Worm (Caenorhabditis elegans) whole organism, L1 larva: ENCODE results near the gene unc-39.

Source experiments
- C34B4.2 ChIP-seq: sonication (generic microtip); optimal IDR thresholded peaks from 2 replicates; lab custom pipeline; 2017; ENCODE audit warnings: mild to moderate bottlenecking, missing genetic modification characterization, missing compliant biosample characterization
- aha-1 ChIP-seq: fragments of 150-350 bp; optimal IDR thresholded peaks from 2 replicates; lab custom pipeline; 2014; ENCODE audit warnings: missing biosample characterization, missing genetic modification characterization
- alr-1 ChIP-seq: fragments of 200-800 bp; sonication (Bioruptor generic); optimal IDR thresholded peaks from 2 replicates; lab custom pipeline; 2018; ENCODE audit warnings: borderline replicate concordance, mild to moderate bottlenecking, missing genetic modification characterization, missing compliant biosample characterization
- blmp-1 ChIP-seq: fragments of 150-350 bp; optimal IDR thresholded peaks from 2 replicates; lab custom pipeline; 2014; ENCODE audit warnings: missing biosample characterization, missing genetic modification characterization
- ceh-8 ChIP-seq: fragments of 200-800 bp; sonication (Bioruptor generic); optimal IDR thresholded peaks from 2 replicates; lab custom pipeline; 2018; ENCODE audit warnings: mild to moderate bottlenecking, missing genetic modification characterization, moderate library complexity, missing compliant biosample characterization
- dpl-1 ChIP-seq, 3 experiments: fragments of 150-350 bp in 2 of 3; sonication (generic microtip) in 1 of 3; optimal IDR thresholded peaks; 2 replicates each; lab custom pipeline; 2014 to 2017; ENCODE audit warnings: missing biosample characterization in 3 of 3, missing genetic modification characterization in 3 of 3, missing genetic modification reagents in 3 of 3
- efl-3 ChIP-seq: fragments of 200-800 bp; sonication (Bioruptor generic); optimal IDR thresholded peaks from 2 replicates; lab custom pipeline; 2018; ENCODE audit warnings: mild to moderate bottlenecking, missing genetic modification characterization, missing compliant biosample characterization
- egl-13 ChIP-seq: sonication (generic microtip); optimal IDR thresholded peaks from 2 replicates; lab custom pipeline; 2016; ENCODE audit warnings: missing genotype, missing genetic modification reagents, missing genetic modification characterization, missing compliant biosample characterization
- egl-27 ChIP-seq, 2 experiments: fragments of 150-350 bp in 1 of 2; sonication (generic microtip); optimal IDR thresholded peaks; 3 replicates each; lab custom pipeline; 2017 to 2018; ENCODE audit warnings: missing biosample characterization in 2 of 2, missing genetic modification characterization in 2 of 2, missing genetic modification reagents in 2 of 2
- elt-2 ChIP-seq: sonication (generic microtip); optimal IDR thresholded peaks from 2 replicates; lab custom pipeline; 2016; ENCODE audit warnings: missing genetic modification characterization, mild to moderate bottlenecking, inconsistent platforms, missing compliant biosample characterization, missing genetic modification reagents
- fkh-10 ChIP-seq: sonication (generic microtip); optimal IDR thresholded peaks from 2 replicates; lab custom pipeline; 2017; ENCODE audit warnings: missing biosample characterization, missing genetic modification reagents, missing genetic modification characterization
- fkh-4 ChIP-seq: sonication (generic microtip); optimal IDR thresholded peaks from 2 replicates; lab custom pipeline; 2016; ENCODE audit warnings: missing compliant biosample characterization, missing genetic modification characterization, borderline replicate concordance
- fos-1 ChIP-seq: fragments of 150-350 bp; optimal IDR thresholded peaks from 2 replicates; lab custom pipeline; 2014; ENCODE audit warnings: missing biosample characterization, missing genetic modification characterization
- grh-1 ChIP-seq: fragments of 200-800 bp; sonication (Bioruptor generic); IDR thresholded peaks from 2 replicates; pipeline ENCODE4 v1.3.6; 2022; ENCODE audit warnings: missing genetic modification reagents, missing genetic modification characterization, missing compliant biosample characterization
- isw-1 ChIP-seq: fragments of 200-800 bp; sonication (Bioruptor generic); IDR thresholded peaks from 2 replicates; pipeline ENCODE4 v1.3.6; 2022; ENCODE audit warnings: missing genetic modification characterization, missing compliant biosample characterization
- lin-15B ChIP-seq: fragments of 150-350 bp; sonication (generic microtip); optimal IDR thresholded peaks from 3 replicates; lab custom pipeline; 2014; ENCODE audit warnings: missing biosample characterization, missing genetic modification characterization
- lir-3 ChIP-seq: sonication (generic microtip); optimal IDR thresholded peaks from 2 replicates; lab custom pipeline; 2016; ENCODE audit warnings: mild to moderate bottlenecking, missing genetic modification characterization, moderate library complexity, missing compliant biosample characterization; ENCODE audit not compliant: poor library complexity
- mab-9 ChIP-seq: fragments of 200-800 bp; sonication (Bioruptor generic); IDR thresholded peaks from 2 replicates; pipeline ENCODE4 v1.3.6; 2022; ENCODE audit warnings: missing genetic modification reagents, missing genetic modification characterization, missing compliant biosample characterization
- nhr-19 ChIP-seq: fragments of 200-800 bp; sonication (Bioruptor generic); conservative IDR thresholded peaks from 2 replicates; pipeline ENCODE4 v1.3.6; 2022; ENCODE audit warnings: missing genetic modification characterization, missing compliant biosample characterization
- nhr-20 ChIP-seq: sonication (generic microtip); optimal IDR thresholded peaks from 2 replicates; lab custom pipeline; 2016; ENCODE audit warnings: mild to moderate bottlenecking, missing genetic modification characterization, missing compliant biosample characterization
- nhr-237 ChIP-seq: fragments of 150-350 bp; optimal IDR thresholded peaks from 2 replicates; lab custom pipeline; 2014; ENCODE audit warnings: missing biosample characterization, missing genetic modification characterization
- nhr-28 ChIP-seq: fragments of 150-350 bp; optimal IDR thresholded peaks from 2 replicates; lab custom pipeline; 2014; ENCODE audit warnings: missing biosample characterization, missing genetic modification characterization
- nhr-71 ChIP-seq: sonication (generic microtip); optimal IDR thresholded peaks from 2 replicates; lab custom pipeline; 2016; ENCODE audit warnings: mild to moderate bottlenecking, missing genetic modification characterization, moderate library complexity, missing compliant biosample characterization
- nhr-76 ChIP-seq: sonication (generic microtip); optimal IDR thresholded peaks from 2 replicates; lab custom pipeline; 2017; ENCODE audit warnings: missing biosample characterization, missing genetic modification characterization
- nhr-77 ChIP-seq: fragments of 150-350 bp; optimal IDR thresholded peaks from 2 replicates; lab custom pipeline; 2014; ENCODE audit warnings: missing biosample characterization, missing genetic modification characterization
- nhr-84 ChIP-seq: sonication (generic microtip); optimal IDR thresholded peaks from 2 replicates; lab custom pipeline; 2017; ENCODE audit warnings: missing biosample characterization, missing genetic modification characterization
- nhr-85 ChIP-seq: sonication (generic microtip); peaks from one replicate; lab custom pipeline; 2016; ENCODE audit warnings: missing genetic modification characterization, inconsistent platforms, missing compliant biosample characterization
- nhr-90 ChIP-seq: sonication (generic microtip); optimal IDR thresholded peaks from 2 replicates; lab custom pipeline; 2016; ENCODE audit warnings: mild to moderate bottlenecking, missing genetic modification characterization, missing compliant biosample characterization; ENCODE audit not compliant: poor library complexity
- pag-3 ChIP-seq: sonication (generic microtip); optimal IDR thresholded peaks from 2 replicates; lab custom pipeline; 2017; ENCODE audit warnings: missing genetic modification characterization, mild to moderate bottlenecking, missing compliant biosample characterization, antibody characterized with exemption, borderline replicate concordance; ENCODE audit not compliant: insufficient read depth
- pax-3 ChIP-seq: fragments of 200-800 bp; sonication (Bioruptor generic); optimal IDR thresholded peaks from 2 replicates; lab custom pipeline; 2018; ENCODE audit warnings: mild to moderate bottlenecking, missing genetic modification characterization, moderate library complexity, missing compliant biosample characterization
- rnt-1 ChIP-seq: sonication (generic microtip); optimal IDR thresholded peaks from 2 replicates; lab custom pipeline; 2016; ENCODE audit warnings: mild to moderate bottlenecking, missing genetic modification characterization, moderate library complexity, missing compliant biosample characterization
- snpc-4 ChIP-seq: fragments of 150-350 bp; optimal IDR thresholded peaks from 2 replicates; lab custom pipeline; 2014; ENCODE audit warnings: missing biosample characterization, missing genetic modification characterization
- snu-23 ChIP-seq: sonication (generic microtip); optimal IDR thresholded peaks from 2 replicates; lab custom pipeline; 2016; ENCODE audit warnings: missing genetic modification characterization, missing compliant biosample characterization
- sup-37 ChIP-seq: fragments of 200-800 bp; sonication (Bioruptor generic); optimal IDR thresholded peaks from 2 replicates; lab custom pipeline; 2018; ENCODE audit warnings: mild to moderate bottlenecking, missing genetic modification characterization, missing compliant biosample characterization
- swsn-7 ChIP-seq: sonication (generic microtip); optimal IDR thresholded peaks from 2 replicates; lab custom pipeline; 2016; ENCODE audit warnings: missing genetic modification characterization, missing compliant biosample characterization
- unc-62 ChIP-seq: fragments of 150-350 bp; optimal IDR thresholded peaks from 2 replicates; lab custom pipeline; 2014; ENCODE audit warnings: missing biosample characterization, missing genetic modification reagents, missing genetic modification characterization
- unc-98 ChIP-seq: fragments of 200-800 bp; sonication (Bioruptor generic); IDR thresholded peaks from 2 replicates; pipeline ENCODE4 v1.3.6; 2022; ENCODE audit warnings: missing genetic modification characterization, missing compliant biosample characterization
- vab-15 ChIP-seq: sonication (generic microtip); optimal IDR thresholded peaks from 2 replicates; lab custom pipeline; 2017; ENCODE audit warnings: missing genotype, mild to moderate bottlenecking, missing genetic modification characterization, missing compliant biosample characterization
- xbp-1 ChIP-seq: sonication (generic microtip); optimal IDR thresholded peaks from 2 replicates; lab custom pipeline; 2016; ENCODE audit warnings: missing genetic modification characterization, missing compliant biosample characterization
- zip-4 ChIP-seq: fragments of 200-800 bp; sonication (Bioruptor generic); optimal IDR thresholded peaks from 2 replicates; lab custom pipeline; 2018; ENCODE audit warnings: mild to moderate bottlenecking, missing genetic modification characterization, moderate library complexity, missing compliant biosample characterization
- ztf-11 ChIP-seq, 2 experiments: sonication (generic microtip); optimal IDR thresholded peaks; 2 replicates each; lab custom pipeline; 2016 to 2017; ENCODE audit warnings: missing genetic modification characterization in 2 of 2, missing biosample characterization in 1 of 2, missing compliant biosample characterization in 1 of 2
- ztf-4 ChIP-seq: fragments of 150-350 bp; optimal IDR thresholded peaks from 2 replicates; lab custom pipeline; 2014; ENCODE audit warnings: missing biosample characterization, missing genetic modification characterization

The unc-39 gene

DNA sequence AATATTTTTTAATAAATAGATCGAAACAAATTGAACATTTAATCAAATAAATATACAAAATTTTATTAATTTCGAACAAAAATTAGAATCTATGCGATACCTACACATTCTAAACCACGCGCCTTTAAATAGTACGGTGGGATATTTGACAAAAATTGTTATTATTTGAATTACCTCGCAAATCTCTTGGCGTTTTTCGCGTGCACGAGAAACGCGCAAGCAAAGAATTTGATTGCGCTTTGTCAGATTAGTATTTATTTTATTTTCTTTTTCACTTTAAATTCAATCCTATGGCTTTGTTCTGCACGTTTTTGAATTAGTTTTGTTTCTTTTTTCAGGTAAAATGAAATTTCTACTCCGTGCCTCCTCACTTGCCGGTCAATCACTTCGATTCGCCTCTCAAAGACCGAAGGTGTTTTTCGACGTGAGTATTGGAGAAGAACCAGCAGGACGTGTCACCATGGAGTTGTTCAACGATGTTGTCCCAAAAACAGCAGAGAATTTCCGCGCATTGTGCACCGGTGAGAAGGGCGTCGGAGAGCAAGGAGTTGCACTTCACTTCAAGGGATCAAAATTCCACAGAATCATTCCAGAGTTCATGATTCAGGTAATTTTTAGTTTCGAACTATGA, 17.0 kb upstream of the unc-39 start, which contains the start of gene cyn-1 (continued):
- TF ChIP-seq pax-3 (tag; lab: Kevin White, UChicago) (peak; percentile 85), nhr-28 (tag; lab: Kevin White, UChicago) (no peak), ztf-4 (tag; lab: Kevin White, UChicago) (peak; percentile 66), rnt-1 (peak; percentile 89), zip-4 (GFP tag; lab: Kevin White, UChicago) (peak; percentile 67), aha-1 (tag; lab: Kevin White, UChicago) (peak; percentile 29), dpl-1 (GFP tag; optimal IDR thresholded peaks at IDR 0.05; lab: Kevin White, UChicago) (peak; percentile 97 to 98 (median 98)), pag-3 (tag; lab: Kevin White, UChicago) (no peak), unc-98 (GFP tag; lab: Robert Waterston, UW) (no peak), fos-1 (tag; lab: Kevin White, UChicago) (peak; percentile 71), nhr-237 (tag; lab: Kevin White, UChicago) (peak; percentile 26), ztf-11 (tag; optimal IDR thresholded peaks at IDR 0.05; lab: Kevin White, UChicago) (peak in 1 of 2 experiments; percentile 69), sup-37 (GFP tag; lab: Kevin White, UChicago) (peak; percentile 9)

DNA sequence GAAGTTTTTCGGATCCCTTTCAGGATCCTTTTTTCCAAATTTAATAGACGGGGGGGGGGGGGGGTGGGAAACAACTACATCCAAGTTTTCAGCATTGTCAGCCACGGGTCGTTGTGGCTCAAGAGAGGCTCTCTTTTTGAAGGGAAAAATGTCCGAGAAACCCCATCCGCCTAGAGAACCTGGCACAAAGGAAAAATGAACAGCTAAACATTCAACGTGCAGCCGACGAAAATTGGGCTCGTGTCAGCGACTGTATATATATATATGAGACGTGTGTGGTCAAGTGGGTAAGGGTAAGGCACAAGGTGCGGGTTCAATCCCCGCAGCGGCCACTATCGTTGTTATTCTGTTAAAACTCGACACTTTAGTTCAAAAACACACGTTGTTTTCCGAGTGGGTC, 14.3 kb upstream of the unc-39 start, which contains the start of gene Y49A3A.4:
Y49A3A.4 (minus strand) TSS at position 314 of the 400 bp plus-strand sequence.
- TF ChIP-seq nhr-76 (tag; lab: Kevin White, UChicago) = no peak
- no peak for TF ChIP-seq ceh-8 (GFP tag; lab: Kevin White, UChicago)
- no peak for TF ChIP-seq unc-62 (GFP tag; lab: Kevin White, UChicago)
- TF ChIP-seq egl-13 (tag; lab: Kevin White, UChicago) = no peak
- no peak for TF ChIP-seq snu-23 (GFP tag; lab: Kevin White, UChicago)
- peak; percentile 32; the same call in 1 of the 2 replicates for TF ChIP-seq nhr-19
- TF ChIP-seq lir-3 (tag; lab: Kevin White, UChicago) = no peak
- no peak for TF ChIP-seq isw-1 (GFP tag; lab: Robert Waterston, UW)
- no peak for TF ChIP-seq xbp-1 (tag; lab: Kevin White, UChicago)
- TF ChIP-seq mab-9 (GFP tag; lab: Robert Waterston, UW) = no peak
- TF ChIP-seq ztf-11 (tag; optimal IDR thresholded peaks at IDR 0.05; lab: Kevin White, UChicago) = no peak
- no peak for TF ChIP-seq elt-2 (tag; lab: Kevin White, UChicago)
- TF ChIP-seq vab-15 = no peak
- TF ChIP-seq sup-37 (GFP tag; lab: Kevin White, UChicago) = no peak
- TF ChIP-seq alr-1 = no peak
- no peak for TF ChIP-seq fkh-4 (tag; lab: Kevin White, UChicago)
- no peak for TF ChIP-seq nhr-237 (tag; lab: Kevin White, UChicago)
- no peak for TF ChIP-seq unc-98 (GFP tag; lab: Robert Waterston, UW)
- TF ChIP-seq lin-15B = no peak
- TF ChIP-seq rnt-1 = peak; percentile 29
- no peak for TF ChIP-seq C34B4.2
- no peak for TF ChIP-seq blmp-1 (tag; lab: Kevin White, UChicago)
- no peak for TF ChIP-seq efl-3
- no peak for TF ChIP-seq fos-1 (tag; lab: Kevin White, UChicago)
- TF ChIP-seq swsn-7 (tag; lab: Kevin White, UChicago) = no peak
- TF ChIP-seq egl-27 (tag; optimal IDR thresholded peaks at IDR 0.05; lab: Kevin White, UChicago) = no peak
- TF ChIP-seq nhr-85 = peak; percentile 13
- 0 out of 2 replicates have a peak, but pooled peaks have one; percentile 9 for TF ChIP-seq grh-1
- TF ChIP-seq nhr-71 (tag; lab: Kevin White, UChicago) = peak; percentile 13
- TF ChIP-seq nhr-90 (tag; lab: Kevin White, UChicago) = peak; percentile 34
- TF ChIP-seq nhr-20 (tag; lab: Kevin White, UChicago) = no peak
- no peak for TF ChIP-seq fkh-10 (GFP tag; lab: Kevin White, UChicago)
- no peak for TF ChIP-seq nhr-84 (tag; lab: Kevin White, UChicago)
- no peak for TF ChIP-seq nhr-77 (tag; lab: Kevin White, UChicago)
- peak; percentile 86 for TF ChIP-seq snpc-4
- TF ChIP-seq, all 84 proteins: peak for 7
